Worm (Caenorhabditis elegans): Measurements from ENCODE around the gene pas-1.

pas-1 gene

DNA sequence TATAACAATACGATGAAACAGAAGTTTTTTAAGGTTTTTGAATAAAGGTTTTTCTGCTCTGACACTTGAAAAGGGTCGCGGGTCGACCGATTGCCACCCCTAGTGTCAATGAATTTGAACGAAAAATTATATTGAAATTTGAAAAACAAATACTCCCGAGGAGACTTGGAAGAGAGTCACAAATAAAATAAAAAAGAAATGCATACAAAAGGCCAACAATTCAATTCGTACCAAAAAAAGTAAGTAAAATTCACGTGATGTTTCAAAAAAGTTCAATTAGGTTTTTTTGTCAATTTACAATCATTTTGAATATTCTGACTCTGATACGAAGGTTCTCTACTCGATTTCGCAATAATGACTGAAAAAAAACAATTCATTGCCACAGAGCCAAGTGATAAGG is 28.9 kb downstream of the pas-1 start, which contains the start of gene C15H11.1:
TSS of gene C15H11.1 (plus strand) at position 301 of the 400 bp plus-strand sequence.
- no peak for TF ChIP-seq ceh-9 (tag; optimal IDR thresholded peaks at IDR 0.05)

DNA sequence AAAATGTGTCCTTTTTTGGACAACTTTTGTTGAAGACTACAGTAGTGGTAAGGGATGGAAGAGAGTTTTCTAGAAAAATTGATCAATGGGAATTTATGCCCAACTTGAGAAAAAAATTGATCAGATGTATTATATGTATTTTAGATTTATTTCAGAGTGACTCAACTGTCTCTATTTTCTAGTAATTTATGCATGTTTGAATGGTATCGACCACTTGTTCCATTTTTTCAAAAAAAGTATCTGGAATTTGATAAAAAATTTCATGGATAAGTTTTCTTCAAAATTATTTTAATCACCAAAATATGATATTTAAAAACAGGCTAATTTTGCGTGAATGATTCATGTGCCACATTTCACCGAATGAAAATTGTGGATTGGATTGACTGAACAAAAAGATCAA is 30.6 kb downstream of the pas-1 start, which contains the start of gene C15H11.10:
TSS of gene C15H11.10 (plus strand) at position 301 of the 400 bp plus-strand sequence.
- TF ChIP-seq ttx-3 (tag; optimal IDR thresholded peaks at IDR 0.05): no peak
- TF ChIP-seq pax-1 (tag; optimal IDR thresholded peaks at IDR 0.05): no peak
- no peak for TF ChIP-seq hlh-30 (tag; optimal IDR thresholded peaks at IDR 0.05; ENCODE audit: insufficient read depth)
- no peak for TF ChIP-seq tbx-2 (tag; optimal IDR thresholded peaks at IDR 0.05)
- TF ChIP-seq nhr-232 (tag; optimal IDR thresholded peaks at IDR 0.05): no peak

DNA sequence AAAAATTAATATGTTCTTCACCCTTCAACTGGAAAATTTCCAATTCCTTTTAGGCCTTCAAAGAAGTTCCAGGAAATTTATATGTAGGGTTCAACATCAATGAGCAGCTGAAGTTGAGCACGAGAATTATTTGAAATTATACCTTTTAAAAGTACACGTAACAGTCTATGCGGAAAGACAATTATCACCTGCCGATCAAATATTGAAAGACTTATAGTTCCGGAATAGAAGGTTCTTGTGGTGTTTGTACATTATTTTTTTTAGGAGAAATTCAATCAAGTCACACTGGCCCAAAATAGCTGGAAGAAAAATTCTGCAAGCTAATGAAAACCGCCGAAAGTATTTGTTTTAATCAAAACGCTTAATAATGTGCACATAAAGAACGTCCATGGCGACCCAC is 42.2 kb downstream of the pas-1 start:
- TF ChIP-seq elt-2 (tag; optimal IDR thresholded peaks at IDR 0.05): no peak
- no peak for TF ChIP-seq pag-3 (tag; optimal IDR thresholded peaks at IDR 0.05; ENCODE audit: borderline replicate concordance)
- no peak for TF ChIP-seq ceh-2 (tag; optimal IDR thresholded peaks at IDR 0.05)
- no peak for TF ChIP-seq dmd-4 (tag; optimal IDR thresholded peaks at IDR 0.05; ENCODE audit: borderline replicate concordance)
- no peak for TF ChIP-seq tbx-2 (tag; optimal IDR thresholded peaks at IDR 0.05)
- no peak for TF ChIP-seq hlh-30 (tag; optimal IDR thresholded peaks at IDR 0.05; ENCODE audit: insufficient read depth)
- no peak for TF ChIP-seq ref-2 (tag; optimal IDR thresholded peaks at IDR 0.05)
- no peak for TF ChIP-seq unc-86 (tag; optimal IDR thresholded peaks at IDR 0.05)
- TF ChIP-seq syd-9 (tag; optimal IDR thresholded peaks at IDR 0.05): no peak
- no peak for TF ChIP-seq sox-4 (tag; optimal IDR thresholded peaks at IDR 0.05)
- no peak for TF ChIP-seq ceh-45 (GFP tag; IDR thresholded peaks at IDR 0.05)
- TF ChIP-seq gmeb-2 (tag; optimal IDR thresholded peaks at IDR 0.05): no peak

DNA sequence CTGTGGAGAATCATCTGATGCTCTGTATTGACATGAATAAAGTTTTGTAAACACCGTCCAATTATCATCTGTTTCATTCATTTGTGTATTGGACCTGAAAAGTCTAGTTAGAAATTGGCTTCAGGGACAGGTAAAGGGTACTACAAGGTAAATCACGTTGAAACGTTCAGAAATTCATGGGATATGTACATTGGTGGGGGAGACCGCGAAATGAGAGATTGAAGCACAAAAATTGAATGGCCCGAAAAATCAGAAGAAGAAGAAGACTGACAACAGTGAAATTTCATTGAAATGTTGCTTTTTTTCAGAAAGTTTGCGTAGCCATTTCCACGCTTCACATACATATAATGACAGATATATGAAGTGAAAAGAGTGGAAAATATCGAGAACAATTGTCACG is 43.4 kb downstream of the pas-1 start, which contains the start of gene npr-43:
TSS of gene npr-43 (minus strand) at position 101 of the 400 bp plus-strand sequence.
- TF ChIP-seq ceh-2 (tag; optimal IDR thresholded peaks at IDR 0.05) (no peak), elt-2 (tag; optimal IDR thresholded peaks at IDR 0.05) (no peak), ceh-19 (GFP tag; optimal IDR thresholded peaks at IDR 0.05) (no peak)

DNA sequence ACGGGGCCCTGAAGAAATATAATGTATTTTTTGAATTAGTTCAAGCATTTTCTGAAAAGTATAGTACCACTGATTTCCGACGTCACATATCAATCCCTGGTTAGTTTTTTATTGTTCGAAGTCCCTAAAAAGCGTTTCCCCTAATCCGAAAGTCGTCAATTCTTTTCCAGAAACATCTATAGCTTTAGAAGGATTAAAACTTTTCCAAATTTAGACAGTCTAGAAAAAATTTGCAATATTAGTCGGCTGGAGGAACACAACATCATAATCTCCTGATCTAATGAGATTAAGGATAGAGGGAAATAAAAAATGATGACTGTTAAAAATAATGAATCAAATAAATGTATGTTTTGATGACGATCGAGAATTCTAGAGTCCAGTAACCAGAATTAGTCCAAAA is 44.4 kb downstream of the pas-1 start:
- TF ChIP-seq sox-2 (GFP tag; IDR thresholded peaks at IDR 0.05) (no peak), ceh-34 (tag; optimal IDR thresholded peaks at IDR 0.05) (no peak)

DNA sequence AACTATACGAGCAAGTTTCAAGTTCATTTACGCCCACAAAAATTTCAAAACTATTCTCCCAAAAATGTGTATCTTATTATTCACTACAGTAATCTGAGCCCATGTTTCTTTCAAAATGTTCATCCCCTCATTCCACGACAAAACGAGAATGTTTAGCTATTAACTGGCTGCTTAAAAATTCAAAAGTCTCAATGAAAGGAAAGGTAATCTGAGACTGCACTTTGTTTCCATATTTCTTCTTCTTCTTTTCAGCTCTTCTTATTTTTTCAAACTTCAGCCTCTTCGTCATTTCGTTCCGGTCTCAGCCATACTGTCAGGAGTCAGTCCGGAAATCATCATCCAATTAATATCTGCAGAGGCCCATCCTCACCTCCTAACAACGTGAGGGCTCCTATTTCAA is 49.6 kb downstream of the pas-1 start, which contains the start of gene unc-39:
TSS of gene unc-39 (plus strand) at position 301 of the 400 bp plus-strand sequence.
- no peak for TF ChIP-seq lim-6 (tag; optimal IDR thresholded peaks at IDR 0.05)
- TF ChIP-seq unc-86 (tag; optimal IDR thresholded peaks at IDR 0.05): no peak
- no peak for TF ChIP-seq ama-1 (optimal IDR thresholded peaks at IDR 0.05)
- no peak for TF ChIP-seq ets-4 (tag; optimal IDR thresholded peaks at IDR 0.05)
- TF ChIP-seq fax-1 (tag; optimal IDR thresholded peaks at IDR 0.05): no peak
- no peak for TF ChIP-seq gmeb-2 (tag; optimal IDR thresholded peaks at IDR 0.05)
- no peak for TF ChIP-seq unc-55 (GFP tag; optimal IDR thresholded peaks at IDR 0.05)
- no peak for TF ChIP-seq pros-1 (tag; optimal IDR thresholded peaks at IDR 0.05)

Data from whole organism, late embryonic.